Worm (Caenorhabditis elegans) whole organism, midembryonic: ENCODE data around the gene K09C6.9.

ENCODE experiments used
- T22C8.4 ChIP-seq: fragments of 200-800 bp; sonication (Bioruptor generic); IDR thresholded peaks from 2 replicates; pipeline ENCODE4 v1.3.6; 2022; ENCODE audit warnings: missing genetic modification characterization, missing compliant biosample characterization
- cog-1 ChIP-seq: sonication (generic microtip); optimal IDR thresholded peaks from 2 replicates; lab custom pipeline; 2016; ENCODE audit warnings: missing genetic modification characterization, missing compliant biosample characterization
- flt-1 ChIP-seq: fragments of 200-800 bp; sonication (Bioruptor generic); IDR thresholded peaks from 2 replicates; pipeline ENCODE4 v1.3.6; 2022; ENCODE audit warnings: missing genetic modification characterization, missing compliant biosample characterization
- klf-2 ChIP-seq: fragments of 200-800 bp; sonication (Bioruptor generic); conservative IDR thresholded peaks from 2 replicates; pipeline ENCODE4 v1.3.6; 2022; ENCODE audit warnings: missing genetic modification reagents, missing genetic modification characterization, missing compliant biosample characterization
- med-1 ChIP-seq: sonication (generic microtip); optimal IDR thresholded peaks from 2 replicates; lab custom pipeline; 2017; ENCODE audit warnings: missing genetic modification characterization, mild to moderate bottlenecking, missing compliant biosample characterization, antibody characterized with exemption, missing genetic modification reagents; ENCODE audit not compliant: insufficient read depth
- ref-1 ChIP-seq: fragments of 200-800 bp; sonication (Bioruptor generic); conservative IDR thresholded peaks from 2 replicates; pipeline ENCODE4 v1.3.6; 2022; ENCODE audit warnings: missing genetic modification reagents, missing genetic modification characterization, missing compliant biosample characterization
- tab-1 ChIP-seq: fragments of 200-800 bp; sonication (Bioruptor generic); IDR thresholded peaks from 2 replicates; pipeline ENCODE4 v1.3.6; 2022; ENCODE audit warnings: missing genetic modification characterization, missing compliant biosample characterization
- ztf-23 ChIP-seq: fragments of 200-800 bp; sonication (Bioruptor generic); IDR thresholded peaks from 2 replicates; pipeline ENCODE4 v1.3.6; 2022; ENCODE audit warnings: missing genetic modification reagents, missing genetic modification characterization, missing compliant biosample characterization
- ztf-29 ChIP-seq: fragments of 200-800 bp; sonication (Bioruptor generic); IDR thresholded peaks from 2 replicates; pipeline ENCODE4 v1.3.6; 2022; ENCODE audit warnings: missing genetic modification reagents, missing genetic modification characterization, missing compliant biosample characterization

K09C6.9 gene

ce11 chrV:879171-879570 is 24.3 kb upstream of the K09C6.9 start, which contains the start of gene srg-53:
srg-53 (plus strand) TSS chrV:879471.
- no peak for TF ChIP-seq ztf-29 (GFP tag; lab: Robert Waterston, UW)
- no peak for TF ChIP-seq cog-1
- TF ChIP-seq ztf-23 (GFP tag; lab: Robert Waterston, UW) = no peak
- no peak for TF ChIP-seq T22C8.4 (GFP tag; lab: Robert Waterston, UW)
- no peak for TF ChIP-seq klf-2
- TF ChIP-seq tab-1 (GFP tag; lab: Robert Waterston, UW) = no peak
- TF ChIP-seq med-1 (GFP tag; lab: Kevin White, UChicago) = no peak
- no peak for TF ChIP-seq ref-1 (GFP tag; lab: Robert Waterston, UW)
- no peak for TF ChIP-seq flt-1 (GFP tag; lab: Robert Waterston, UW)

- TF ChIP-seq flt-1 (GFP tag; lab: Robert Waterston, UW) = no peak
- no peak for TF ChIP-seq ztf-23 (GFP tag; lab: Robert Waterston, UW)
- no peak for TF ChIP-seq tab-1 (GFP tag; lab: Robert Waterston, UW)
- TF ChIP-seq klf-2 = no peak
- TF ChIP-seq ref-1 (GFP tag; lab: Robert Waterston, UW) = no peak
- no peak for TF ChIP-seq T22C8.4 (GFP tag; lab: Robert Waterston, UW)
- no peak for TF ChIP-seq ztf-29 (GFP tag; lab: Robert Waterston, UW)
- TF ChIP-seq cog-1 = no peak
Measured at ce11 chrV:878567-878966, 23.7 kb upstream of the K09C6.9 start, which contains the start of gene T02B11.8. T02B11.8 (minus strand) TSS chrV:878667.

ce11 chrV:875945-876344 is 21.1 kb upstream of the K09C6.9 start, which contains the start of gene T02B11.9:
T02B11.9 (plus strand) TSS chrV:876245.
- TF ChIP-seq cog-1 (no peak), med-1 (GFP tag; lab: Kevin White, UChicago) (no peak)

ce11 chrV:871029-871428 is 16.2 kb upstream of the K09C6.9 start, which contains the start of gene T02B11.4:
T02B11.4 (minus strand) TSS chrV:871129.
- TF ChIP-seq flt-1 (GFP tag; lab: Robert Waterston, UW) (no peak), ztf-23 (GFP tag; lab: Robert Waterston, UW) (no peak), cog-1 (no peak), med-1 (GFP tag; lab: Kevin White, UChicago) (no peak), T22C8.4 (GFP tag; lab: Robert Waterston, UW) (no peak), ztf-29 (GFP tag; lab: Robert Waterston, UW) (no peak), tab-1 (GFP tag; lab: Robert Waterston, UW) (no peak), klf-2 (no peak), ref-1 (GFP tag; lab: Robert Waterston, UW) (no peak)

ce11 chrV:866729-867128 is 11.9 kb upstream of the K09C6.9 start, which contains the start of gene T02B11.3:
T02B11.3 (minus strand) TSS chrV:866829.
- TF ChIP-seq cog-1 = no peak
- no peak for TF ChIP-seq ztf-23 (GFP tag; lab: Robert Waterston, UW)
- TF ChIP-seq klf-2 = no peak
- no peak for TF ChIP-seq med-1 (GFP tag; lab: Kevin White, UChicago)
- no peak for TF ChIP-seq tab-1 (GFP tag; lab: Robert Waterston, UW)
- TF ChIP-seq T22C8.4 (GFP tag; lab: Robert Waterston, UW) = no peak
- TF ChIP-seq ref-1 (GFP tag; lab: Robert Waterston, UW) = no peak
- TF ChIP-seq flt-1 (GFP tag; lab: Robert Waterston, UW) = no peak
- no peak for TF ChIP-seq ztf-29 (GFP tag; lab: Robert Waterston, UW)

- no peak for TF ChIP-seq ztf-23 (GFP tag; lab: Robert Waterston, UW)
- TF ChIP-seq T22C8.4 (GFP tag; lab: Robert Waterston, UW) = no peak
- no peak for TF ChIP-seq klf-2
- TF ChIP-seq ztf-29 (GFP tag; lab: Robert Waterston, UW) = 0 out of 2 replicates have a peak, but pooled peaks have one; percentile 17
- no peak for TF ChIP-seq cog-1
- TF ChIP-seq tab-1 (GFP tag; lab: Robert Waterston, UW) = no peak
- 0 out of 2 replicates have a peak, but pooled peaks have one; percentile 49 for TF ChIP-seq flt-1 (GFP tag; lab: Robert Waterston, UW)
Measured at ce11 chrV:858841-859456, 4.1 kb upstream of the K09C6.9 start.

ce11 chrV:856549-856948 is 1.7 kb upstream of the K09C6.9 start, which contains the start of gene K09C6.2:
K09C6.2 (plus strand) TSS chrV:856849.
- TF ChIP-seq tab-1 (GFP tag; lab: Robert Waterston, UW) (no peak), med-1 (GFP tag; lab: Kevin White, UChicago) (no peak), flt-1 (GFP tag; lab: Robert Waterston, UW) (no peak), klf-2 (no peak), cog-1 (no peak), ztf-23 (GFP tag; lab: Robert Waterston, UW) (no peak), ref-1 (GFP tag; lab: Robert Waterston, UW) (no peak), ztf-29 (GFP tag; lab: Robert Waterston, UW) (no peak), T22C8.4 (GFP tag; lab: Robert Waterston, UW) (no peak)

- TF ChIP-seq cog-1 = no peak
Measured at ce11 chrV:852184-852583, 2.7 kb downstream of the K09C6.9 start, which contains the start of gene K09C6.3. K09C6.3 (plus strand) TSS chrV:852484.

ce11 chrV:849512-849911 is 5.4 kb downstream of the K09C6.9 start, which contains the start of gene srbc-12:
srbc-12 (plus strand) TSS chrV:849812.
- TF ChIP-seq T22C8.4 (GFP tag; lab: Robert Waterston, UW) = no peak
- no peak for TF ChIP-seq cog-1
- TF ChIP-seq klf-2 = no peak
- TF ChIP-seq ztf-29 (GFP tag; lab: Robert Waterston, UW) = no peak
- TF ChIP-seq med-1 (GFP tag; lab: Kevin White, UChicago) = no peak
- no peak for TF ChIP-seq flt-1 (GFP tag; lab: Robert Waterston, UW)
- no peak for TF ChIP-seq ref-1 (GFP tag; lab: Robert Waterston, UW)
- TF ChIP-seq tab-1 (GFP tag; lab: Robert Waterston, UW) = no peak
- TF ChIP-seq ztf-23 (GFP tag; lab: Robert Waterston, UW) = no peak
